Worm (Caenorhabditis elegans) whole organism, L1 larva: Measurements from ENCODE around the gene clec-170.

Experiments used
- C34B4.2 ChIP-seq: sonication (generic microtip); optimal IDR thresholded peaks from 2 replicates; lab custom pipeline; 2017; ENCODE audit warnings: mild to moderate bottlenecking, missing genetic modification characterization, missing compliant biosample characterization
- F16B12.6 ChIP-seq: fragments of 150-350 bp; optimal IDR thresholded peaks from 2 replicates; lab custom pipeline; 2014; ENCODE audit warnings: missing biosample characterization, missing genetic modification characterization
- ceh-8 ChIP-seq: fragments of 200-800 bp; sonication (Bioruptor generic); optimal IDR thresholded peaks from 2 replicates; lab custom pipeline; 2018; ENCODE audit warnings: mild to moderate bottlenecking, missing genetic modification characterization, moderate library complexity, missing compliant biosample characterization
- ceh-82 ChIP-seq, 3 experiments: fragments of 150-350 bp in 1 of 3; sonication (generic microtip) in 2 of 3; optimal IDR thresholded peaks; 2 replicates each; lab custom pipeline; 2014 to 2017; ENCODE audit warnings: missing biosample characterization in 3 of 3, missing genetic modification characterization in 3 of 3
- ces-1 ChIP-seq: fragments of 150-350 bp; optimal IDR thresholded peaks from 2 replicates; lab custom pipeline; 2014; ENCODE audit warnings: missing biosample characterization, missing genetic modification reagents, missing genetic modification characterization
- dpl-1 ChIP-seq, 3 experiments: fragments of 150-350 bp in 2 of 3; sonication (generic microtip) in 1 of 3; optimal IDR thresholded peaks; 2 replicates each; lab custom pipeline; 2014 to 2017; ENCODE audit warnings: missing biosample characterization in 3 of 3, missing genetic modification characterization in 3 of 3, missing genetic modification reagents in 3 of 3
- efl-1 ChIP-seq, 4 experiments: fragments of 150-350 bp; optimal IDR thresholded peaks in 3 of 4; peaks in 1 of 4; 1 replicate in 1 of 4; 2 replicates in 3 of 4; lab custom pipeline; 2014; ENCODE audit warnings: missing biosample characterization in 2 of 4, missing genetic modification characterization in 2 of 4, missing genetic modification reagents in 2 of 4
- egl-13 ChIP-seq: sonication (generic microtip); optimal IDR thresholded peaks from 2 replicates; lab custom pipeline; 2016; ENCODE audit warnings: missing genotype, missing genetic modification reagents, missing genetic modification characterization, missing compliant biosample characterization
- egl-27 ChIP-seq, 2 experiments: fragments of 150-350 bp in 1 of 2; sonication (generic microtip); optimal IDR thresholded peaks; 3 replicates each; lab custom pipeline; 2017 to 2018; ENCODE audit warnings: missing biosample characterization in 2 of 2, missing genetic modification characterization in 2 of 2, missing genetic modification reagents in 2 of 2
- elt-2 ChIP-seq: sonication (generic microtip); optimal IDR thresholded peaks from 2 replicates; lab custom pipeline; 2016; ENCODE audit warnings: missing genetic modification characterization, mild to moderate bottlenecking, inconsistent platforms, missing compliant biosample characterization, missing genetic modification reagents
- ets-5 ChIP-seq: fragments of 200-800 bp; sonication (Bioruptor generic); IDR thresholded peaks from 2 replicates; pipeline ENCODE4 v1.3.6; 2022; ENCODE audit warnings: missing genetic modification characterization, missing compliant biosample characterization
- fkh-8 ChIP-seq: sonication (generic microtip); optimal IDR thresholded peaks from 2 replicates; lab custom pipeline; 2016; ENCODE audit warnings: mild to moderate bottlenecking, missing genetic modification characterization, missing compliant biosample characterization
- fos-1 ChIP-seq: fragments of 150-350 bp; optimal IDR thresholded peaks from 2 replicates; lab custom pipeline; 2014; ENCODE audit warnings: missing biosample characterization, missing genetic modification characterization
- hlh-17 ChIP-seq: fragments of 200-800 bp; sonication (Bioruptor generic); optimal IDR thresholded peaks from 2 replicates; lab custom pipeline; 2018; ENCODE audit warnings: missing genetic modification characterization, mild to moderate bottlenecking, missing compliant biosample characterization, moderate library complexity, borderline replicate concordance
- irx-1 ChIP-seq: sonication (generic microtip); optimal IDR thresholded peaks from 2 replicates; lab custom pipeline; 2016; ENCODE audit warnings: missing genetic modification characterization, missing compliant biosample characterization
- isw-1 ChIP-seq: fragments of 200-800 bp; sonication (Bioruptor generic); IDR thresholded peaks from 2 replicates; pipeline ENCODE4 v1.3.6; 2022; ENCODE audit warnings: missing genetic modification characterization, missing compliant biosample characterization
- lin-15B ChIP-seq: fragments of 150-350 bp; sonication (generic microtip); optimal IDR thresholded peaks from 3 replicates; lab custom pipeline; 2014; ENCODE audit warnings: missing biosample characterization, missing genetic modification characterization
- lsy-2 ChIP-seq, 2 experiments: fragments of 150-350 bp; optimal IDR thresholded peaks; 2 replicates each; lab custom pipeline; 2014; ENCODE audit warnings: missing biosample characterization in 2 of 2, missing genetic modification characterization in 2 of 2
- mdl-1 ChIP-seq, 2 experiments: fragments of 150-350 bp; optimal IDR thresholded peaks; 2 replicates each; lab custom pipeline; 2014 to 2017; ENCODE audit warnings: missing biosample characterization in 2 of 2, missing genetic modification characterization in 2 of 2, inconsistent platforms in 1 of 2
- nhr-11 ChIP-seq: fragments of 150-350 bp; optimal IDR thresholded peaks from 2 replicates; lab custom pipeline; 2014; ENCODE audit warnings: missing biosample characterization, missing genetic modification characterization
- nhr-12 ChIP-seq: sonication (generic microtip); optimal IDR thresholded peaks from 2 replicates; lab custom pipeline; 2017; ENCODE audit warnings: missing biosample characterization, missing genetic modification characterization
- nhr-19 ChIP-seq: fragments of 200-800 bp; sonication (Bioruptor generic); conservative IDR thresholded peaks from 2 replicates; pipeline ENCODE4 v1.3.6; 2022; ENCODE audit warnings: missing genetic modification characterization, missing compliant biosample characterization
- nhr-237 ChIP-seq: fragments of 150-350 bp; optimal IDR thresholded peaks from 2 replicates; lab custom pipeline; 2014; ENCODE audit warnings: missing biosample characterization, missing genetic modification characterization
- nhr-47 ChIP-seq: sonication (generic microtip); optimal IDR thresholded peaks from 2 replicates; lab custom pipeline; 2016; ENCODE audit warnings: mild to moderate bottlenecking, missing genetic modification characterization, moderate library complexity, missing compliant biosample characterization
- nhr-71 ChIP-seq: sonication (generic microtip); optimal IDR thresholded peaks from 2 replicates; lab custom pipeline; 2016; ENCODE audit warnings: mild to moderate bottlenecking, missing genetic modification characterization, moderate library complexity, missing compliant biosample characterization
- nhr-84 ChIP-seq: sonication (generic microtip); optimal IDR thresholded peaks from 2 replicates; lab custom pipeline; 2017; ENCODE audit warnings: missing biosample characterization, missing genetic modification characterization
- nhr-85 ChIP-seq: sonication (generic microtip); peaks from one replicate; lab custom pipeline; 2016; ENCODE audit warnings: missing genetic modification characterization, inconsistent platforms, missing compliant biosample characterization
- nhr-90 ChIP-seq: sonication (generic microtip); optimal IDR thresholded peaks from 2 replicates; lab custom pipeline; 2016; ENCODE audit warnings: mild to moderate bottlenecking, missing genetic modification characterization, missing compliant biosample characterization; ENCODE audit not compliant: poor library complexity
- pax-3 ChIP-seq: fragments of 200-800 bp; sonication (Bioruptor generic); optimal IDR thresholded peaks from 2 replicates; lab custom pipeline; 2018; ENCODE audit warnings: mild to moderate bottlenecking, missing genetic modification characterization, moderate library complexity, missing compliant biosample characterization
- pqm-1 ChIP-seq: sonication (generic microtip); optimal IDR thresholded peaks from 3 replicates; lab custom pipeline; 2017; ENCODE audit warnings: missing biosample characterization, missing genetic modification characterization
- snu-23 ChIP-seq: sonication (generic microtip); optimal IDR thresholded peaks from 2 replicates; lab custom pipeline; 2016; ENCODE audit warnings: missing genetic modification characterization, missing compliant biosample characterization
- sox-4 ChIP-seq: sonication (generic microtip); optimal IDR thresholded peaks from 2 replicates; lab custom pipeline; 2016; ENCODE audit warnings: missing genetic modification characterization, missing compliant biosample characterization
- sptf-1 ChIP-seq: fragments of 150-350 bp; optimal IDR thresholded peaks from 2 replicates; lab custom pipeline; 2014; ENCODE audit warnings: missing biosample characterization, missing genetic modification characterization
- unc-30 ChIP-seq: sonication (generic microtip); optimal IDR thresholded peaks from 2 replicates; lab custom pipeline; 2017; ENCODE audit warnings: missing biosample characterization, missing genetic modification characterization
- unc-86 ChIP-seq: sonication (generic microtip); optimal IDR thresholded peaks from 2 replicates; lab custom pipeline; 2016; ENCODE audit warnings: missing genetic modification characterization, missing compliant biosample characterization
- xbp-1 ChIP-seq: sonication (generic microtip); optimal IDR thresholded peaks from 2 replicates; lab custom pipeline; 2016; ENCODE audit warnings: missing genetic modification characterization, missing compliant biosample characterization
- zag-1 ChIP-seq: fragments of 150-350 bp; optimal IDR thresholded peaks from 2 replicates; lab custom pipeline; 2014; ENCODE audit warnings: missing biosample characterization, missing genetic modification characterization
- zip-4 ChIP-seq: fragments of 200-800 bp; sonication (Bioruptor generic); optimal IDR thresholded peaks from 2 replicates; lab custom pipeline; 2018; ENCODE audit warnings: mild to moderate bottlenecking, missing genetic modification characterization, moderate library complexity, missing compliant biosample characterization
- ztf-11 ChIP-seq, 2 experiments: sonication (generic microtip); optimal IDR thresholded peaks; 2 replicates each; lab custom pipeline; 2016 to 2017; ENCODE audit warnings: missing genetic modification characterization in 2 of 2, missing biosample characterization in 1 of 2, missing compliant biosample characterization in 1 of 2

clec-170 gene

ce11 chrIV:1274583-1274982 lies 7.9 kb downstream of the clec-170 start, which contains the start of gene C09E9.1 (continued):
- TF ChIP-seq ces-1 (GFP tag; lab: Kevin White, UChicago) = no peak
- TF ChIP-seq dpl-1 (GFP tag; optimal IDR thresholded peaks at IDR 0.05; lab: Kevin White, UChicago) = peak; percentile 80 to 88 (median 80)
- peak; percentile 72 for TF ChIP-seq egl-13 (tag; lab: Kevin White, UChicago)
- peak; percentile 88 for TF ChIP-seq nhr-71 (tag; lab: Kevin White, UChicago)
- peak; percentile 85 for TF ChIP-seq fkh-8
- TF ChIP-seq nhr-237 = no peak
- TF ChIP-seq irx-1 (tag; lab: Kevin White, UChicago) = peak; percentile 38
- peak; percentile 75 for TF ChIP-seq snu-23
- TF ChIP-seq unc-86 (tag; lab: Kevin White, UChicago) = peak; percentile 77
- TF ChIP-seq lin-15B (tag; lab: Kevin White, UChicago) = peak; percentile 77

- TF ChIP-seq sox-4 (no peak), xbp-1 (tag; lab: Kevin White, UChicago) (no peak), nhr-19 (GFP tag; lab: Robert Waterston, UW) (no peak), zag-1 (tag; lab: Kevin White, UChicago) (no peak), isw-1 (GFP tag; lab: Robert Waterston, UW) (no peak), ceh-8 (no peak), efl-1 (optimal IDR thresholded peaks at IDR 0.05; lab: Kevin White, UChicago) (no peak), efl-1 (GFP tag; optimal IDR thresholded peaks at IDR 0.05 in 1 of 2; lab: Kevin White, UChicago) (peak in 1 of 2 experiments; percentile 10)
Measured at ce11 chrIV:1275910-1276309, 9.2 kb downstream of the clec-170 start.

DNA sequence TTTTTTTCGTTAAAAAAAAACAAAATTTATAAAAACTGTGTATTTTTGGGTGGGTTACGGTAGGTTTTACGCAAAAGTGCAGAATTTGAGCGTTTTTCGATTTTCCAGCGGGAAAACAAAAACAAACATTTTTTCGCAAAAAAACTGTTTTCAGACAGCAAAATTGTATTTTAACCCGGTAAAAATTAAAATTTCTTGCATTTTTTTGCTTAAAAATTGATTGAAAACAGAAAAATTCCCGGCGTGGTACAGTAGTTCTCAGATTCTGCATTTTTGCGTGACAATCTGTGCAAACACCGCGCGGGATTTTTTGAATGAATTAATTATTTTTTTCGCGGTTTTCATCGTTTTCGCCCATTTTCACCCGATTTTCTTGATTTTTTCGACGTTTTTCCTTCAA lies 10.4 kb downstream of the clec-170 start:
- no peak for TF ChIP-seq unc-30 (tag; lab: Kevin White, UChicago)
- no peak for TF ChIP-seq nhr-19 (GFP tag; lab: Robert Waterston, UW)
- TF ChIP-seq F16B12.6 (tag; lab: Kevin White, UChicago) = peak; percentile 5
- TF ChIP-seq efl-1 (optimal IDR thresholded peaks at IDR 0.05; lab: Kevin White, UChicago) = no peak
- TF ChIP-seq efl-1 (GFP tag; optimal IDR thresholded peaks at IDR 0.05 in 1 of 2; lab: Kevin White, UChicago) = peak in 1 of 2 experiments; percentile 3
- peak in 1 of 2 experiments; percentile 28 for TF ChIP-seq lsy-2 (tag; optimal IDR thresholded peaks at IDR 0.05; lab: Kevin White, UChicago)
- TF ChIP-seq, all 84 proteins: peak for 3

DNA sequence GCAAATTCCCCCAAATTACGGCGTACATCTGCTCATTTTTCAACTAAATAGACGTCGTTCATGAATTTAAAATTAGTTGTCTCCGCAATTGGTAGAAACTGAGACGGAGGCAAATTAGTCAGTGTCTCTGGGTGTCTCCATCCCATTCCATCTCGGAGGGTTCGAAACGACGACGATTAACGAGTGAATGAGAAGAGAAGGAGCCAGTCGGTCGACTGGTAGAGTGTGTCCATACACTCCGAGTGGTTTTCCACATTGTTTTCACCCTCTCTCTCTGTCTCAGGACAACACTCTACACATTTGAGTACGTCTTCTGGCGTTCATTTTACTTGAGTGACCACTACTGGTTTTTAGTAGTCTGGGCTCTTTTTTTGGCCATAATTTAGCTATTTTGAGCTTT lies 12.3 kb downstream of the clec-170 start:
- no peak for TF ChIP-seq nhr-85 (tag; lab: Kevin White, UChicago)
- TF ChIP-seq ets-5 (GFP tag; lab: Robert Waterston, UW) = no peak
- no peak for TF ChIP-seq ztf-11 (tag; optimal IDR thresholded peaks at IDR 0.05; lab: Kevin White, UChicago)
- no peak for TF ChIP-seq nhr-11
- no peak for TF ChIP-seq xbp-1 (tag; lab: Kevin White, UChicago)
- no peak for TF ChIP-seq nhr-90 (tag; lab: Kevin White, UChicago)
- TF ChIP-seq pqm-1 (tag; lab: Kevin White, UChicago) = no peak
- no peak for TF ChIP-seq nhr-47 (tag; lab: Kevin White, UChicago)

- TF ChIP-seq fkh-8 = no peak
- TF ChIP-seq fos-1 (tag; lab: Kevin White, UChicago) = peak; percentile 12
- no peak for TF ChIP-seq sptf-1 (tag; lab: Kevin White, UChicago)
- TF ChIP-seq nhr-90 (tag; lab: Kevin White, UChicago) = no peak
Measured at ce11 chrIV:1284877-1285276, 18.2 kb downstream of the clec-170 start.

DNA sequence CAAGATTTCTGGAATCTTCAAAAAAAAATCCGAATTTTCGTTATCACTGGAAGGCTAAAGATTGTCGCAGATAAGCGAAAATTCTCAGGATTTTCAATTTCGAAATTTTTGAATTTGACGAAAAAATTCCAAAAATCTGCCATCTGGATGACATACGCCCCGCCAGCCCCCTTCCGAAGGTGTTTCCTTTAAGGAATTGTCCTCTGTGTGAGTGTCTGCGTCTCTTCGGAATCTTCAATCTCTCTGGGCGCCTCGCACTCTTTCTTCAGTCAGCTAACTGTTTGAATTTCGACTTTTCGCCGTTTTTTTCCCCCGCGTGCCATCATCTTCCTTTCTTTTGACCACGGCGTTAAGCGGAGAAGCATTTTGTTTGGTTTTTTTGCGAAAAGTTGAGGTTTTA lies 19.9 kb downstream of the clec-170 start:
- TF ChIP-seq sox-4 (no peak), zag-1 (tag; lab: Kevin White, UChicago) (no peak), lin-15B (tag; lab: Kevin White, UChicago) (no peak), egl-27 (tag; optimal IDR thresholded peaks at IDR 0.05; lab: Kevin White, UChicago) (no peak), nhr-12 (tag; lab: Kevin White, UChicago) (no peak), nhr-84 (tag; lab: Kevin White, UChicago) (no peak), pax-3 (tag; lab: Kevin White, UChicago) (no peak), mdl-1 (tag; optimal IDR thresholded peaks at IDR 0.05; lab: Kevin White, UChicago) (no peak), elt-2 (tag; lab: Kevin White, UChicago) (no peak), C34B4.2 (tag; lab: Kevin White, UChicago) (no peak), ets-5 (GFP tag; lab: Robert Waterston, UW) (no peak), ceh-82 (tag; optimal IDR thresholded peaks at IDR 0.05; lab: Kevin White, UChicago) (no peak), nhr-11 (no peak), efl-1 (optimal IDR thresholded peaks at IDR 0.05; lab: Kevin White, UChicago) (no peak), efl-1 (GFP tag; optimal IDR thresholded peaks at IDR 0.05 in 1 of 2; lab: Kevin White, UChicago) (no peak), hlh-17 (GFP tag; lab: Kevin White, UChicago) (no peak), zip-4 (no peak)
